Fruit fly (Drosophila melanogaster) whole organism, embryonic: ENCODE measurements around the gene CG5262.
A peak's percentile ranks its signal among the peaks of the same experiment; 100 is the strongest.

ENCODE experiments used
- CG10147 ChIP-seq: fragments of 200-800 bp; sonication (Bioruptor generic); optimal IDR thresholded peaks from 2 replicates; lab custom pipeline; 2019; ENCODE audit warnings: missing biosample characterization, mild to moderate bottlenecking, missing genetic modification characterization, moderate library complexity
- CG10274 ChIP-seq: fragments of 200-800 bp; sonication (Bioruptor generic); optimal IDR thresholded peaks from 3 replicates; lab custom pipeline; 2017; ENCODE audit warnings: missing biosample characterization, mild to moderate bottlenecking, missing genetic modification characterization
- CG10654 ChIP-seq: fragments of 200-800 bp; sonication (Bioruptor generic); optimal IDR thresholded peaks from 2 replicates; lab custom pipeline; 2016; ENCODE audit warnings: missing biosample characterization, missing genetic modification characterization
- CG12744 ChIP-seq: fragments of 200-800 bp; sonication (Bioruptor generic); optimal IDR thresholded peaks from 2 replicates; lab custom pipeline; 2016; ENCODE audit warnings: missing biosample characterization, missing genetic modification characterization
- CG15479 ChIP-seq: fragments of 200-800 bp; sonication (Bioruptor generic); optimal IDR thresholded peaks from 3 replicates; lab custom pipeline; 2019; ENCODE audit warnings: missing biosample characterization, mild to moderate bottlenecking, missing genetic modification characterization, moderate library complexity
- CG18599 ChIP-seq: fragments of 200-800 bp; sonication (Bioruptor generic); optimal IDR thresholded peaks from 3 replicates; lab custom pipeline; 2017; ENCODE audit warnings: missing biosample characterization, missing genetic modification characterization, mild to moderate bottlenecking, moderate library complexity, missing genetic modification reagents
- CG2120 ChIP-seq: fragments of 200-800 bp; sonication (Bioruptor generic); optimal IDR thresholded peaks from 3 replicates; lab custom pipeline; 2016; ENCODE audit warnings: missing biosample characterization, missing genetic modification characterization
- CG2199 ChIP-seq: fragments of 200-800 bp; sonication (Bioruptor generic); IDR thresholded peaks from 3 replicates; pipeline ENCODE4 v1.3.6; 2022; ENCODE audit warnings: missing biosample characterization, missing genetic modification characterization
- CG31365 ChIP-seq: fragments of 200-800 bp; sonication (Bioruptor generic); optimal IDR thresholded peaks from 2 replicates; lab custom pipeline; 2018; ENCODE audit warnings: missing biosample characterization, mild to moderate bottlenecking, missing genetic modification characterization
- CG3995 ChIP-seq: fragments of 200-800 bp; sonication (Bioruptor generic); optimal IDR thresholded peaks from 3 replicates; lab custom pipeline; 2016; ENCODE audit warnings: missing biosample characterization, missing genetic modification characterization
- CG5245 ChIP-seq: fragments of 200-800 bp; sonication (Bioruptor generic); optimal IDR thresholded peaks from 3 replicates; lab custom pipeline; 2016; ENCODE audit warnings: missing biosample characterization, missing genetic modification characterization
- CG5953 ChIP-seq: fragments of 200-800 bp; sonication (Bioruptor generic); IDR thresholded peaks from 2 replicates; pipeline ENCODE4 v1.3.6; 2022; ENCODE audit warnings: missing biosample characterization, missing genetic modification characterization
- CG8290 ChIP-seq, 3 experiments: fragments of 200-800 bp; sonication (Bioruptor generic); optimal IDR thresholded peaks; 2 replicates each; lab custom pipeline; 2016 to 2019; ENCODE audit warnings: missing biosample characterization in 3 of 3, missing genetic modification characterization in 3 of 3, mild to moderate bottlenecking in 2 of 3, moderate library complexity in 1 of 3
- CrebB ChIP-seq: fragments of 200-800 bp; sonication (Bioruptor generic); optimal IDR thresholded peaks from 3 replicates; lab custom pipeline; 2018; ENCODE audit warnings: missing biosample characterization, mild to moderate bottlenecking, missing genetic modification characterization
- D ChIP-seq, 2 experiments: fragments of 200-800 bp in 1 of 2; fragments of >200 bp in 1 of 2; sonication (Bioruptor generic) in 1 of 2; optimal IDR thresholded peaks; 2 replicates in 1 of 2; 3 replicates in 1 of 2; lab custom pipeline; 2017; ENCODE audit warnings: mild to moderate bottlenecking in 1 of 2, missing biosample characterization in 1 of 2, missing genetic modification characterization in 1 of 2, missing genetic modification reagents in 1 of 2
- D19A ChIP-seq: fragments of 200-800 bp; optimal IDR thresholded peaks from 3 replicates; lab custom pipeline; 2019; ENCODE audit warnings: missing biosample characterization, mild to moderate bottlenecking, missing genetic modification characterization, moderate library complexity
- Dad ChIP-seq: fragments of 200-800 bp; sonication (Bioruptor generic); optimal IDR thresholded peaks from 3 replicates; lab custom pipeline; 2016; ENCODE audit warnings: missing biosample characterization, missing genetic modification characterization
- Drgx ChIP-seq: fragments of 200-800 bp; sonication (Bioruptor generic); IDR thresholded peaks from 2 replicates; pipeline ENCODE4 v1.3.6; 2022; ENCODE audit warnings: missing biosample characterization, missing genetic modification characterization
- ERR ChIP-seq: fragments of 200-800 bp; sonication (Bioruptor generic); optimal IDR thresholded peaks from 2 replicates; lab custom pipeline; 2016; ENCODE audit warnings: missing biosample characterization, missing genetic modification characterization
- GATAe ChIP-seq: fragments of 200-800 bp; sonication (Bioruptor generic); conservative IDR thresholded peaks from 2 replicates; pipeline ENCODE4 v1.3.6; 2022; ENCODE audit warnings: missing biosample characterization, missing genetic modification characterization
- Hmr ChIP-seq: fragments of 200-800 bp; sonication (Bioruptor generic); optimal IDR thresholded peaks from 3 replicates; lab custom pipeline; 2017; ENCODE audit warnings: mild to moderate bottlenecking, missing biosample characterization, missing genetic modification reagents, missing genetic modification characterization
- Mrtf ChIP-seq: fragments of 200-800 bp; sonication (Bioruptor generic); IDR thresholded peaks from 3 replicates; pipeline ENCODE4 v1.3.6; 2022; ENCODE audit warnings: missing biosample characterization, missing genetic modification characterization
- YL-1 ChIP-seq: fragments of 200-800 bp; sonication (Bioruptor generic); optimal IDR thresholded peaks from 3 replicates; lab custom pipeline; 2017; ENCODE audit warnings: missing biosample characterization, mild to moderate bottlenecking, missing genetic modification characterization
- bcd ChIP-seq: fragments of 200-800 bp; sonication (Bioruptor generic); optimal IDR thresholded peaks from 2 replicates; lab custom pipeline; 2017; ENCODE audit warnings: missing biosample characterization, mild to moderate bottlenecking, missing genetic modification characterization
- chinmo ChIP-seq: fragments of 200-800 bp; sonication (Bioruptor generic); IDR thresholded peaks from 4 replicates; pipeline ENCODE4 v1.3.6; 2022; ENCODE audit warnings: missing biosample characterization, missing genetic modification characterization; ENCODE audit not compliant: partially characterized antibody
- chm ChIP-seq: fragments of 200-800 bp; sonication (Bioruptor generic); IDR thresholded peaks from 2 replicates; pipeline ENCODE4 v1.3.6; 2022; ENCODE audit warnings: missing biosample characterization, missing genetic modification characterization
- ci ChIP-seq: fragments of 200-800 bp; sonication (Bioruptor generic); IDR thresholded peaks from 3 replicates; pipeline ENCODE4 v1.3.6; 2022; ENCODE audit warnings: missing biosample characterization, missing genetic modification characterization
- exex ChIP-seq: fragments of 200-800 bp; sonication (Bioruptor generic); optimal IDR thresholded peaks from 4 replicates; lab custom pipeline; 2018; ENCODE audit warnings: missing biosample characterization, mild to moderate bottlenecking, missing genetic modification characterization, moderate library complexity
- grn ChIP-seq: fragments of 200-800 bp; sonication (Bioruptor generic); optimal IDR thresholded peaks from 3 replicates; lab custom pipeline; 2017; ENCODE audit warnings: missing biosample characterization, missing genetic modification characterization
- gsb ChIP-seq: fragments of 200-800 bp; sonication (Bioruptor generic); IDR thresholded peaks from 2 replicates; pipeline ENCODE4 v1.3.6; 2022; ENCODE audit warnings: missing biosample characterization, missing genetic modification characterization
- mirr ChIP-seq: fragments of 200-800 bp; sonication (Bioruptor generic); optimal IDR thresholded peaks from 3 replicates; lab custom pipeline; 2018; ENCODE audit warnings: missing biosample characterization, mild to moderate bottlenecking, missing genetic modification characterization
- otp ChIP-seq: fragments of 200-800 bp; sonication (Bioruptor generic); IDR thresholded peaks from 3 replicates; pipeline ENCODE4, ENCODE4 v1.3.6; 2022; ENCODE audit warnings: missing biosample characterization, missing genetic modification characterization
- row ChIP-seq: fragments of 200-800 bp; sonication (Bioruptor generic); IDR thresholded peaks from 3 replicates; pipeline ENCODE4 v1.3.6; 2022; ENCODE audit warnings: missing biosample characterization, missing genetic modification characterization
- sd ChIP-seq: fragments of 200-800 bp; sonication (Bioruptor generic); optimal IDR thresholded peaks from 3 replicates; lab custom pipeline; 2018; ENCODE audit warnings: missing biosample characterization, mild to moderate bottlenecking, missing genetic modification characterization, moderate library complexity
- sens ChIP-seq: fragments of 200-800 bp; sonication (Bioruptor generic); peaks from one replicate; lab custom pipeline; 2016; ENCODE audit warnings: missing biosample characterization, missing genetic modification characterization
- sens-2 ChIP-seq: fragments of 200-800 bp; sonication (Bioruptor generic); IDR thresholded peaks from 2 replicates; pipeline ENCODE4 v1.3.6; 2022; ENCODE audit warnings: missing biosample characterization, missing genetic modification characterization
- sug ChIP-seq: fragments of 200-800 bp; optimal IDR thresholded peaks from 2 replicates; lab custom pipeline; 2019; ENCODE audit warnings: missing biosample characterization, mild to moderate bottlenecking, missing genetic modification characterization, moderate library complexity
- unc-4 ChIP-seq: fragments of 200-800 bp; sonication (Bioruptor generic); IDR thresholded peaks from 2 replicates; pipeline ENCODE4 v1.3.6; 2022; ENCODE audit warnings: missing biosample characterization, missing genetic modification characterization; ENCODE audit not compliant: partially characterized antibody

CG5262 gene

DNA sequence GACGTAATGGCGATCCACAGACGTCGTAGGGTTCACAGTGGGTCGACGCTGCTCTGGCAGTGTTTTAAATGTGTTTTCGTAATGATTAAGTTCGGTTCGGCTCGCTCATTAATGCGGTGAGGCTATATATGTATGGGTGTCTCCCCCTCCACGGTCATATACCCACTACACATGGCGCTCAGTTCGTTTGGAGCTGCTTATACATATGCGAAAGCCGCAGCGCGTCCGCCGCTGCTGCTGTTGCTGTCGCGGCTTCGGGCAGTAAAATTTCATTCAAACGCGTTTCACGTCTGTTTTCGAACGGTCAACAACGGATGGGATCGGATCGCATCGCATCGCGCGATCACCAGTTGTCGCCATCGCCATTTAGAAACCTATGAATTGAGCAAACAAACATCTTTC lies 44.3 kb downstream of the CG5262 start (continued):
- TF ChIP-seq bcd (GFP tag; lab: Kevin White, UChicago) (no peak), CG10147 (GFP tag; lab: Kevin White, UChicago) (peak; percentile 17), CG2120 (GFP tag; lab: Kevin White, UChicago) (no peak), CG5953 (GFP tag; lab: Robert Waterston, UW) (no peak), unc-4 (0 out of 2 replicates have a peak, but pooled peaks have one; percentile 19), CG10654 (no peak), Dad (no peak), Mrtf (GFP tag; lab: Robert Waterston, UW) (no peak)

DNA sequence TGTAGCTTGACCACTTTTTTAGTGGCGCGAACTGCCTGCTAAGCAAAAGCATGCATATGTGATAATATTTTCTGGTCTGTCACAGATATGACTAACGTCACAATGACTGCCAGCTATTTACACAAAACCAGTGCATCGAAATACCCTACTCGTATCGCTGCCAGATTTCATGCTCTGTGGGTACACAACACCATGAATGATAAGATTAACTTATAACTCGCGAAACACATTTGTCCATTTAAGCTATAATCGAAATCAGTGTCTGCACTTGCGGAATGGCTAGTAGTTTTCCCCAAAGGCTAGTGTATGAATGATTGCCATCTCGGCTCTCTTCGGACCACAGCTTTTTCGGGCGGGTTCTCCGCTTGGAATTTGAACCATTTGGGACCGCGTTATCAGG lies 44.9 kb downstream of the CG5262 start:
- TF ChIP-seq D19A (tag; lab: Kevin White, UChicago) = peak; percentile 47
- TF ChIP-seq grn (GFP tag; lab: Kevin White, UChicago) = peak; percentile 87
- peak; percentile 85 for TF ChIP-seq sens-2 (GFP tag; lab: Robert Waterston, UW)
- TF ChIP-seq D (optimal IDR thresholded peaks at IDR 0.05; lab: Kevin White, UChicago) = no peak
- TF ChIP-seq D (GFP tag; optimal IDR thresholded peaks at IDR 0.05; lab: Kevin White, UChicago) = no peak
- TF ChIP-seq CG8290 (GFP tag; optimal IDR thresholded peaks at IDR 0.05; lab: Kevin White, UChicago) = no peak
- TF ChIP-seq CG8290 (tag; optimal IDR thresholded peaks at IDR 0.05; lab: Kevin White, UChicago) = peak in 1 of 2 experiments; percentile 15
- TF ChIP-seq CG12744 = no peak
- peak; percentile 8 for TF ChIP-seq CG3995
- peak; percentile 77 for TF ChIP-seq mirr (GFP tag; lab: Kevin White, UChicago)
- TF ChIP-seq Drgx = peak; percentile 23; the same call in 1 of the 2 replicates
- peak; percentile 36 for TF ChIP-seq CG18599
- TF ChIP-seq Hmr (GFP tag; lab: Kevin White, UChicago) = no peak
- TF ChIP-seq row = no peak
- peak; percentile 83 for TF ChIP-seq exex (tag; lab: Kevin White, UChicago)
- TF ChIP-seq sug (tag; lab: Kevin White, UChicago) = peak; percentile 64
- peak; percentile 53; the same call in 1 of the 3 replicates for TF ChIP-seq CG2199 (GFP tag; lab: Robert Waterston, UW)
- TF ChIP-seq GATAe (GFP tag; lab: Robert Waterston, UW) = peak; percentile 58; the same call in 1 of the 2 replicates
- no peak for TF ChIP-seq CG31365
- no peak for TF ChIP-seq otp (GFP tag; lab: Robert Waterston, UW)
- peak; percentile 58 for TF ChIP-seq CG10274
- peak; percentile 24; the same call in 1 of the 3 replicates for TF ChIP-seq ci (GFP tag; lab: Robert Waterston, UW)
- TF ChIP-seq chm (GFP tag; lab: Robert Waterston, UW) = 0 out of 2 replicates have a peak, but pooled peaks have one; percentile 24
- no peak for TF ChIP-seq CG5245 (GFP tag; lab: Kevin White, UChicago)
- peak; percentile 17 for TF ChIP-seq CrebB
- peak; percentile 81 for TF ChIP-seq CG15479 (GFP tag; lab: Kevin White, UChicago)
- TF ChIP-seq sd (tag; lab: Kevin White, UChicago) = peak; percentile 83
- no peak for TF ChIP-seq gsb
- peak; percentile 49; the same call in 2 of the 4 replicates for TF ChIP-seq chinmo
- TF ChIP-seq YL-1 (GFP tag; lab: Kevin White, UChicago) = no peak

DNA sequence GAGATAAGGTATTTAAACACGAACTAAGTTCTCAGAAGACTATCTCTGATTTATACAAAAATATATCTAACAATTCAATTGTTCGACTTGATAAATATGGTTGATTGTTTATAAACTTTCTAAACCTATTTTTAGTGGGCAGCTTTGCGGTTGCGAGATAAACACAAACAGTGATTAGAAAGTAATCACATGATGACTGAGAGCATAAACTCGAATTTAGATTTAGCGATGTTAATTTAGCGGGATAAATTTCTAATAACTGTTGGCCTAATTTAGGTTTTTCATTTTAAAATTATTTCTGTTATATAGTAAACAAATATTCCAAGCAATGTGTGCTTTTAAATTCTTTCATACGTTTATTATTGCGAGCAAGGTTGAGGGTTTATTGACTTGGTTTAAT lies 45.3 kb downstream of the CG5262 start:
- TF ChIP-seq sens (GFP tag; lab: Kevin White, UChicago) (peak; percentile 61), ERR (GFP tag; lab: Kevin White, UChicago) (no peak)
